Fruit fly (Drosophila melanogaster) whole organism, pupa: ENCODE results near the gene Mks1.

Source experiments
- CG10348 ChIP-seq: fragments of 200-800 bp; sonication (Bioruptor generic); IDR thresholded peaks from 2 replicates; pipeline ENCODE4 v1.3.6; 2022; ENCODE audit warnings: missing biosample characterization, missing genetic modification characterization
- CG12605 ChIP-seq: fragments of 200-800 bp; sonication (Bioruptor generic); IDR thresholded peaks from 2 replicates; pipeline ENCODE4 v1.3.6; 2022; ENCODE audit warnings: missing biosample characterization, missing genetic modification characterization
- CG13204 ChIP-seq: fragments of 200-800 bp; sonication (Bioruptor generic); optimal IDR thresholded peaks from 2 replicates; lab custom pipeline; 2018; ENCODE audit warnings: missing biosample characterization, mild to moderate bottlenecking, missing genetic modification characterization, moderate library complexity
- CG32121 ChIP-seq: fragments of 200-800 bp; sonication (Bioruptor generic); IDR thresholded peaks from 2 replicates; pipeline ENCODE4 v1.3.6; 2022; ENCODE audit warnings: missing biosample characterization, missing genetic modification characterization
- CG34367 ChIP-seq: fragments of 200-800 bp; sonication (Bioruptor generic); optimal IDR thresholded peaks from 2 replicates; lab custom pipeline; 2018; ENCODE audit warnings: missing biosample characterization, mild to moderate bottlenecking, missing genetic modification characterization
- CG8159 ChIP-seq: fragments of 200-800 bp; sonication (Bioruptor generic); optimal IDR thresholded peaks from 3 replicates; lab custom pipeline; 2018; ENCODE audit warnings: missing biosample characterization, mild to moderate bottlenecking, missing genetic modification characterization, moderate library complexity
- CG9948 ChIP-seq: fragments of 200-800 bp; sonication (Bioruptor generic); optimal IDR thresholded peaks from 2 replicates; lab custom pipeline; 2018; ENCODE audit warnings: missing biosample characterization, mild to moderate bottlenecking, missing genetic modification characterization, moderate library complexity
- D1 ChIP-seq: fragments of 200-800 bp; sonication (Bioruptor generic); optimal IDR thresholded peaks from 2 replicates; lab custom pipeline; 2018; ENCODE audit warnings: missing biosample characterization, mild to moderate bottlenecking, missing genetic modification characterization, moderate library complexity
- Pif1B ChIP-seq: fragments of 200-800 bp; sonication (Bioruptor generic); optimal IDR thresholded peaks from 3 replicates; lab custom pipeline; 2016; ENCODE audit warnings: missing biosample characterization, missing genetic modification characterization
- fd96Ca ChIP-seq: fragments of 200-800 bp; sonication (Bioruptor generic); IDR thresholded peaks from 3 replicates; pipeline ENCODE4 v1.3.6; 2022; ENCODE audit warnings: missing biosample characterization, missing genetic modification characterization
- gl ChIP-seq: fragments of 200-800 bp; sonication (Bioruptor generic); optimal IDR thresholded peaks from 2 replicates; lab custom pipeline; 2018; ENCODE audit warnings: missing biosample characterization, mild to moderate bottlenecking, missing genetic modification characterization
- rn ChIP-seq: fragments of 200-800 bp; sonication (Bioruptor generic); IDR thresholded peaks from 2 replicates; pipeline ENCODE4 v1.3.6; 2022; ENCODE audit warnings: missing biosample characterization, missing genetic modification characterization

- TF ChIP-seq rn (GFP tag; lab: Robert Waterston, UW), result no peak
- no peak for TF ChIP-seq CG32121 (GFP tag; lab: Robert Waterston, UW)
- no peak for TF ChIP-seq CG10348 (GFP tag; lab: Robert Waterston, UW)
- no peak for TF ChIP-seq Pif1B (GFP tag; lab: Kevin White, UChicago)
- no peak for TF ChIP-seq CG9948 (tag; lab: Kevin White, UChicago)
- no peak for TF ChIP-seq fd96Ca (GFP tag; lab: Robert Waterston, UW)
- no peak for TF ChIP-seq D1 (tag; lab: Kevin White, UChicago)
- TF ChIP-seq CG34367 (tag; lab: Kevin White, UChicago), result no peak
- peak; percentile 39 for TF ChIP-seq CG8159 (tag; lab: Kevin White, UChicago)
- TF ChIP-seq gl, result no peak
- TF ChIP-seq CG12605, result no peak
- no peak for TF ChIP-seq CG13204 (GFP tag; lab: Kevin White, UChicago)
Observed at dm6 chrX:12533560-12533959, 37.2 kb upstream of the Mks1 start.
